Worm (Caenorhabditis elegans) whole organism, L1 larva: ENCODE results near the gene C14E2.4.

Experiments
- C34B4.2 ChIP-seq: sonication (generic microtip); optimal IDR thresholded peaks from 2 replicates; lab custom pipeline; 2017; ENCODE audit warnings: mild to moderate bottlenecking, missing genetic modification characterization, missing compliant biosample characterization
- Y116A8C.19 ChIP-seq: sonication (generic microtip); optimal IDR thresholded peaks from 2 replicates; lab custom pipeline; 2016; ENCODE audit warnings: missing compliant biosample characterization, missing genetic modification characterization, borderline replicate concordance
- ama-1 ChIP-seq: fragments of 150-350 bp; optimal IDR thresholded peaks from 2 replicates; lab custom pipeline; 2014
- egl-27 ChIP-seq, 2 experiments: fragments of 150-350 bp in 1 of 2; sonication (generic microtip); optimal IDR thresholded peaks; 3 replicates each; lab custom pipeline; 2017 to 2018; ENCODE audit warnings: missing biosample characterization in 2 of 2, missing genetic modification characterization in 2 of 2, missing genetic modification reagents in 2 of 2
- elt-2 ChIP-seq: sonication (generic microtip); optimal IDR thresholded peaks from 2 replicates; lab custom pipeline; 2016; ENCODE audit warnings: missing genetic modification characterization, mild to moderate bottlenecking, inconsistent platforms, missing compliant biosample characterization, missing genetic modification reagents
- fos-1 ChIP-seq: fragments of 150-350 bp; optimal IDR thresholded peaks from 2 replicates; lab custom pipeline; 2014; ENCODE audit warnings: missing biosample characterization, missing genetic modification characterization
- lsy-2 ChIP-seq, 2 experiments: fragments of 150-350 bp; optimal IDR thresholded peaks; 2 replicates each; lab custom pipeline; 2014; ENCODE audit warnings: missing biosample characterization in 2 of 2, missing genetic modification characterization in 2 of 2
- nhr-237 ChIP-seq: fragments of 150-350 bp; optimal IDR thresholded peaks from 2 replicates; lab custom pipeline; 2014; ENCODE audit warnings: missing biosample characterization, missing genetic modification characterization
- nhr-77 ChIP-seq: fragments of 150-350 bp; optimal IDR thresholded peaks from 2 replicates; lab custom pipeline; 2014; ENCODE audit warnings: missing biosample characterization, missing genetic modification characterization
- pax-3 ChIP-seq: fragments of 200-800 bp; sonication (Bioruptor generic); optimal IDR thresholded peaks from 2 replicates; lab custom pipeline; 2018; ENCODE audit warnings: mild to moderate bottlenecking, missing genetic modification characterization, moderate library complexity, missing compliant biosample characterization
- tbx-2 ChIP-seq: sonication (generic microtip); optimal IDR thresholded peaks from 2 replicates; lab custom pipeline; 2016; ENCODE audit warnings: missing genetic modification characterization, missing compliant biosample characterization
- unc-62 ChIP-seq: fragments of 150-350 bp; optimal IDR thresholded peaks from 2 replicates; lab custom pipeline; 2014; ENCODE audit warnings: missing biosample characterization, missing genetic modification reagents, missing genetic modification characterization
- ztf-11 ChIP-seq, 2 experiments: sonication (generic microtip); optimal IDR thresholded peaks; 2 replicates each; lab custom pipeline; 2016 to 2017; ENCODE audit warnings: missing genetic modification characterization in 2 of 2, missing biosample characterization in 1 of 2, missing compliant biosample characterization in 1 of 2

DNA sequence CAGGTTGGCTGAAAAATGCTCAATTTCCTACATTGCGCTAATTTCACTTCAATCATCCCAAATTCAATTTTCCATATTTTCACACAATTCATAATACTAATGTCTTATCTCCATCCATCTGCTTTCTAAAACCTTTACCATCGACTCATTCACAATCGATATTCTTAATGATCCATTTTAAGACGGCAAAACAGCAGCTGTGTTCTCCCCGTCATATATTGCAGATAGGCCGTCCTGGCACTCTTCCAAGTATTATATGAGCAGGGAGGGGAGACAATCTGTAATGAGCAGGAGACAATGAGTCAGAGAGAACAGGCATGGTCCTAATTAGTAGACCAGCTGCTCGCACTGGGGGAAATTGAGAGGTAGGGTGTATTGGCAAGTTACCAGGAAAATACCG, 36.6 kb upstream of the C14E2.4 start:
- TF ChIP-seq ztf-11 (tag; optimal IDR thresholded peaks at IDR 0.05; lab: Kevin White, UChicago): no peak
- TF ChIP-seq nhr-237 (tag; lab: Kevin White, UChicago): no peak
- no peak for TF ChIP-seq nhr-77 (tag; lab: Kevin White, UChicago)
- no peak for TF ChIP-seq C34B4.2 (tag; lab: Kevin White, UChicago)
- TF ChIP-seq unc-62 (GFP tag; lab: Kevin White, UChicago): no peak
- TF ChIP-seq lsy-2 (tag; optimal IDR thresholded peaks at IDR 0.05; lab: Kevin White, UChicago): no peak
- TF ChIP-seq ama-1 (lab: Kevin White, UChicago): no peak
- no peak for TF ChIP-seq tbx-2 (tag; lab: Kevin White, UChicago)
- no peak for TF ChIP-seq pax-3 (tag; lab: Kevin White, UChicago)
- TF ChIP-seq elt-2 (tag; lab: Kevin White, UChicago): no peak
- TF ChIP-seq fos-1 (tag; lab: Kevin White, UChicago): no peak
- no peak for TF ChIP-seq egl-27 (tag; optimal IDR thresholded peaks at IDR 0.05; lab: Kevin White, UChicago)
- no peak for TF ChIP-seq Y116A8C.19 (tag; lab: Kevin White, UChicago)
